Worm (Caenorhabditis elegans) whole organism, L1 larva: Measurements from ENCODE around the gene srxa-12.

ENCODE experiments used
- fkh-10 ChIP-seq: sonication (generic microtip); optimal IDR thresholded peaks from 2 replicates; lab custom pipeline; 2017; ENCODE audit warnings: missing biosample characterization, missing genetic modification reagents, missing genetic modification characterization
- nhr-11 ChIP-seq: fragments of 150-350 bp; optimal IDR thresholded peaks from 2 replicates; lab custom pipeline; 2014; ENCODE audit warnings: missing biosample characterization, missing genetic modification characterization

- TF ChIP-seq fkh-10 (no peak), nhr-11 (tag; lab: Kevin White, UChicago) (no peak)
Observed at ce11 chrV:13934545-13934944, 8.0 kb downstream of the srxa-12 start, which contains the start of gene R10D12.1.
